Worm (Caenorhabditis elegans) whole organism, L4 larva: ENCODE measurements around the gene seu-1.

ENCODE experiments used
- F10B5.3 ChIP-seq: sonication (generic microtip); optimal IDR thresholded peaks from 2 replicates; lab custom pipeline; 2016; ENCODE audit warnings: mild to moderate bottlenecking, missing genetic modification characterization, missing compliant biosample characterization
- F49E8.2 ChIP-seq: sonication (generic microtip); optimal IDR thresholded peaks from 2 replicates; lab custom pipeline; 2016; ENCODE audit warnings: missing compliant biosample characterization, mild to moderate bottlenecking, missing genetic modification characterization, borderline replicate concordance
- T26A8.4 ChIP-seq: fragments of 200-800 bp; sonication (Bioruptor generic); IDR thresholded peaks from 2 replicates; pipeline ENCODE4 v1.3.6; 2022; ENCODE audit warnings: missing genetic modification characterization, missing compliant biosample characterization
- Y5F2A.4 ChIP-seq: fragments of 200-800 bp; sonication (Bioruptor generic); optimal IDR thresholded peaks from 2 replicates; lab custom pipeline; 2018; ENCODE audit warnings: mild to moderate bottlenecking, missing genetic modification characterization, missing compliant biosample characterization
- Y75B8A.6 ChIP-seq: fragments of 200-800 bp; sonication (Bioruptor generic); IDR thresholded peaks from 2 replicates; pipeline ENCODE4 v1.3.6; 2022; ENCODE audit warnings: missing genetic modification reagents, missing genetic modification characterization, missing compliant biosample characterization
- aha-1 ChIP-seq: fragments of 150-350 bp; peaks from one replicate; lab custom pipeline; 2014; ENCODE audit warnings: missing biosample characterization, missing genetic modification characterization
- aly-2 ChIP-seq: sonication (generic microtip); optimal IDR thresholded peaks from 2 replicates; lab custom pipeline; 2018; ENCODE audit warnings: missing biosample characterization, missing genetic modification characterization
- ama-1 ChIP-seq: fragments of 150-350 bp; optimal IDR thresholded peaks from 2 replicates; lab custom pipeline; 2014; ENCODE audit warnings: inconsistent platforms, mixed read lengths
- ceh-62 ChIP-seq: sonication (generic microtip); optimal IDR thresholded peaks from 2 replicates; lab custom pipeline; 2017; ENCODE audit warnings: missing biosample characterization, missing genetic modification characterization
- ces-1 ChIP-seq: fragments of 150-350 bp; sonication (generic microtip); optimal IDR thresholded peaks from 4 replicates; lab custom pipeline; 2014; ENCODE audit warnings: missing biosample characterization, missing genetic modification reagents, missing genetic modification characterization
- ctbp-1 ChIP-seq: fragments of 200-800 bp; sonication (Bioruptor generic); IDR thresholded peaks from 2 replicates; pipeline ENCODE4 v1.3.6; 2022; ENCODE audit warnings: missing genetic modification reagents, missing genetic modification characterization, missing compliant biosample characterization
- daf-12 ChIP-seq: fragments of 150-350 bp; optimal IDR thresholded peaks from 2 replicates; lab custom pipeline; 2014; ENCODE audit warnings: missing biosample characterization, missing genetic modification reagents, missing genetic modification characterization
- daf-16 ChIP-seq, 3 experiments: sonication (generic microtip); optimal IDR thresholded peaks; 2 replicates each; lab custom pipeline; 2016 to 2017; ENCODE audit warnings: missing genetic modification characterization in 3 of 3, missing genetic modification reagents in 3 of 3, mild to moderate bottlenecking in 2 of 3, missing compliant biosample characterization in 2 of 3, missing biosample characterization in 1 of 3, moderate library complexity in 1 of 3
- dmd-6 ChIP-seq: fragments of 200-800 bp; sonication (Bioruptor generic); IDR thresholded peaks from 2 replicates; pipeline ENCODE4 v1.3.6; 2022; ENCODE audit warnings: missing genetic modification reagents, missing genetic modification characterization, missing compliant biosample characterization
- dmd-8 ChIP-seq: fragments of 200-800 bp; sonication (Bioruptor generic); IDR thresholded peaks from 2 replicates; pipeline ENCODE4 v1.3.6; 2022; ENCODE audit warnings: missing genetic modification characterization, missing compliant biosample characterization
- dmd-9 ChIP-seq: fragments of 200-800 bp; sonication (Bioruptor generic); IDR thresholded peaks from 2 replicates; pipeline ENCODE4 v1.3.6; 2022; ENCODE audit warnings: missing genetic modification reagents, missing genetic modification characterization, missing compliant biosample characterization
- fkh-10 ChIP-seq: fragments of 150-350 bp; optimal IDR thresholded peaks from 2 replicates; lab custom pipeline; 2014; ENCODE audit warnings: missing biosample characterization, missing genetic modification reagents, missing genetic modification characterization
- lim-7 ChIP-seq: fragments of 200-800 bp; sonication (Bioruptor generic); IDR thresholded peaks from 2 replicates; pipeline ENCODE4 v1.3.6; 2022; ENCODE audit warnings: missing genetic modification characterization, missing compliant biosample characterization
- lin-13 ChIP-seq: fragments of 150-350 bp; optimal IDR thresholded peaks from 2 replicates; lab custom pipeline; 2014; ENCODE audit warnings: missing biosample characterization, missing genetic modification reagents, missing genetic modification characterization
- lin-15B ChIP-seq: fragments of 150-350 bp; sonication (generic microtip); optimal IDR thresholded peaks from 3 replicates; lab custom pipeline; 2014; ENCODE audit warnings: missing biosample characterization, missing genetic modification characterization
- lin-29 ChIP-seq: fragments of 200-800 bp; sonication (Bioruptor generic); IDR thresholded peaks from 2 replicates; pipeline ENCODE4 v1.3.6; 2022; ENCODE audit warnings: missing genetic modification reagents, missing genetic modification characterization, missing compliant biosample characterization
- lin-38 ChIP-seq: fragments of 200-800 bp; sonication (Bioruptor generic); IDR thresholded peaks from 2 replicates; pipeline ENCODE4 v1.3.6; 2022; ENCODE audit warnings: missing genetic modification reagents, missing genetic modification characterization, missing compliant biosample characterization
- lin-39 ChIP-seq: fragments of 150-350 bp; optimal IDR thresholded peaks from 2 replicates; lab custom pipeline; 2014; ENCODE audit warnings: missing biosample characterization, missing genetic modification reagents, missing genetic modification characterization
- lsy-2 ChIP-seq, 2 experiments: fragments of 150-350 bp in 1 of 2; sonication (generic microtip) in 1 of 2; optimal IDR thresholded peaks; 2 replicates each; lab custom pipeline; 2014 to 2017; ENCODE audit warnings: missing biosample characterization in 2 of 2, missing genetic modification characterization in 2 of 2
- madf-5 ChIP-seq, 2 experiments: fragments of 200-800 bp; sonication (Bioruptor generic); IDR thresholded peaks; 2 replicates each; pipeline ENCODE4 v1.3.6; 2022; ENCODE audit warnings: missing compliant biosample characterization in 2 of 2, missing genetic modification characterization in 2 of 2
- mdl-1 ChIP-seq, 2 experiments: fragments of 150-350 bp in 1 of 2; sonication (generic microtip) in 1 of 2; optimal IDR thresholded peaks; 2 replicates each; lab custom pipeline; 2014 to 2017; ENCODE audit warnings: missing biosample characterization in 2 of 2, missing genetic modification characterization in 2 of 2
- mep-1 ChIP-seq: fragments of 150-350 bp; sonication (generic microtip); optimal IDR thresholded peaks from 3 replicates; lab custom pipeline; 2014; ENCODE audit warnings: missing biosample characterization, missing genetic modification characterization
- mxl-2 ChIP-seq: fragments of 200-800 bp; sonication (Bioruptor generic); conservative IDR thresholded peaks from 2 replicates; pipeline ENCODE4 v1.3.6; 2022; ENCODE audit warnings: missing genetic modification reagents, missing genetic modification characterization, missing compliant biosample characterization
- mxl-3 ChIP-seq: fragments of 200-800 bp; sonication (Bioruptor generic); optimal IDR thresholded peaks from 2 replicates; lab custom pipeline; 2018; ENCODE audit warnings: mild to moderate bottlenecking, missing genetic modification characterization, missing compliant biosample characterization
- nhr-111 ChIP-seq: fragments of 200-800 bp; sonication (Bioruptor generic); optimal IDR thresholded peaks from 2 replicates; lab custom pipeline; 2018; ENCODE audit warnings: mild to moderate bottlenecking, missing genetic modification characterization, missing compliant biosample characterization
- nhr-237 ChIP-seq: sonication (generic microtip); optimal IDR thresholded peaks from 2 replicates; lab custom pipeline; 2017; ENCODE audit warnings: missing biosample characterization, missing genetic modification characterization
- nhr-28 ChIP-seq: fragments of 150-350 bp; optimal IDR thresholded peaks from 2 replicates; lab custom pipeline; 2014; ENCODE audit warnings: missing biosample characterization, missing genetic modification characterization
- nhr-41 ChIP-seq: fragments of 200-800 bp; sonication (Bioruptor generic); IDR thresholded peaks from 2 replicates; pipeline ENCODE4 v1.3.6; 2022; ENCODE audit warnings: missing genetic modification reagents, missing genetic modification characterization, missing compliant biosample characterization
- nhr-42 ChIP-seq: fragments of 200-800 bp; sonication (Bioruptor generic); IDR thresholded peaks from 2 replicates; pipeline ENCODE4 v1.3.6; 2022; ENCODE audit warnings: missing genetic modification characterization, missing compliant biosample characterization
- nhr-48 ChIP-seq: sonication (generic microtip); optimal IDR thresholded peaks from 2 replicates; lab custom pipeline; 2016; ENCODE audit warnings: mild to moderate bottlenecking, missing genetic modification characterization, missing compliant biosample characterization
- nhr-6 ChIP-seq: fragments of 150-350 bp; optimal IDR thresholded peaks from 2 replicates; lab custom pipeline; 2014; ENCODE audit warnings: missing biosample characterization, missing genetic modification characterization
- nhr-77 ChIP-seq: fragments of 150-350 bp; optimal IDR thresholded peaks from 2 replicates; lab custom pipeline; 2014; ENCODE audit warnings: missing biosample characterization, missing genetic modification characterization
- rbr-2 ChIP-seq: sonication (generic microtip); optimal IDR thresholded peaks from 2 replicates; lab custom pipeline; 2016; ENCODE audit warnings: missing genotype, missing genetic modification characterization, missing compliant biosample characterization
- set-16 ChIP-seq: fragments of 200-800 bp; sonication (Bioruptor generic); IDR thresholded peaks from 2 replicates; pipeline ENCODE4 v1.3.6; 2022; ENCODE audit warnings: missing genetic modification reagents, missing genetic modification characterization, missing compliant biosample characterization
- skn-1 ChIP-seq: fragments of 150-350 bp; optimal IDR thresholded peaks from 2 replicates; lab custom pipeline; 2014; ENCODE audit warnings: missing biosample characterization, missing genetic modification characterization
- snpc-4 ChIP-seq: fragments of 150-350 bp; optimal IDR thresholded peaks from 2 replicates; lab custom pipeline; 2014; ENCODE audit warnings: missing biosample characterization, missing genetic modification characterization
- spr-1 ChIP-seq: sonication (generic microtip); optimal IDR thresholded peaks from 2 replicates; lab custom pipeline; 2016; ENCODE audit warnings: mild to moderate bottlenecking, missing genetic modification characterization, missing compliant biosample characterization
- unc-39 ChIP-seq: sonication (generic microtip); optimal IDR thresholded peaks from 2 replicates; lab custom pipeline; 2017; ENCODE audit warnings: missing biosample characterization, missing genetic modification characterization
- zag-1 ChIP-seq: fragments of 150-350 bp; optimal IDR thresholded peaks from 2 replicates; lab custom pipeline; 2014; ENCODE audit warnings: missing biosample characterization, missing genetic modification characterization
- zfp-2 ChIP-seq: sonication (generic microtip); optimal IDR thresholded peaks from 2 replicates; lab custom pipeline; 2016; ENCODE audit warnings: mild to moderate bottlenecking, missing genetic modification characterization, missing compliant biosample characterization
- zfp-3 ChIP-seq: fragments of 200-800 bp; sonication (Bioruptor generic); conservative IDR thresholded peaks from 2 replicates; pipeline ENCODE4 v1.3.6; 2022; ENCODE audit warnings: missing genetic modification reagents, missing genetic modification characterization, missing compliant biosample characterization
- zip-11 ChIP-seq: fragments of 200-800 bp; sonication (Bioruptor generic); IDR thresholded peaks from 2 replicates; pipeline ENCODE4 v1.3.6; 2022; ENCODE audit warnings: missing genetic modification characterization, missing compliant biosample characterization
- zip-2 ChIP-seq: fragments of 150-350 bp; optimal IDR thresholded peaks from 2 replicates; lab custom pipeline; 2014; ENCODE audit warnings: missing biosample characterization, missing genetic modification characterization
- ztf-11 ChIP-seq: fragments of 150-350 bp; optimal IDR thresholded peaks from 2 replicates; lab custom pipeline; 2014; ENCODE audit warnings: missing biosample characterization, missing genetic modification characterization

The seu-1 gene

ce11 chrIV:6321667-6322066, 7.8 kb upstream of the seu-1 start, which contains the start of gene Y73B6BL.29 (continued):
- TF ChIP-seq Y5F2A.4 (no peak), zip-2 (tag; lab: Kevin White, UChicago) (peak; percentile 72), rbr-2 (tag; lab: Kevin White, UChicago) (peak; percentile 78), lin-39 (tag; lab: Kevin White, UChicago) (no peak), snpc-4 (tag; lab: Kevin White, UChicago) (no peak), nhr-6 (peak; percentile 96), lin-15B (tag; lab: Kevin White, UChicago) (no peak), nhr-77 (no peak), daf-12 (tag; lab: Kevin White, UChicago) (no peak), set-16 (GFP tag; lab: Robert Waterston, UW) (no peak), zfp-2 (peak; percentile 88), nhr-42 (GFP tag; lab: Robert Waterston, UW) (no peak), mep-1 (tag; lab: Kevin White, UChicago) (peak; percentile 88), lin-29 (GFP tag; lab: Robert Waterston, UW) (no peak), aha-1 (tag; lab: Kevin White, UChicago) (peak; percentile 85), mxl-3 (peak; percentile 51), nhr-237 (tag; lab: Kevin White, UChicago) (no peak)
- TF ChIP-seq, all 104 proteins: peak for 51

- TF ChIP-seq set-16 (GFP tag; lab: Robert Waterston, UW) (peak; percentile 78), Y75B8A.6 (peak; percentile 88), ztf-11 (peak; percentile 7), zip-11 (GFP tag; lab: Robert Waterston, UW) (no peak), lim-7 (GFP tag; lab: Robert Waterston, UW) (peak; percentile 74), F10B5.3 (tag; lab: Kevin White, UChicago) (peak; percentile 88), ceh-62 (no peak), lin-13 (peak; percentile 90), lin-38 (GFP tag; lab: Robert Waterston, UW) (peak; percentile 92), snpc-4 (tag; lab: Kevin White, UChicago) (peak; percentile 49), T26A8.4 (GFP tag; lab: Robert Waterston, UW) (peak; percentile 98), dmd-6 (GFP tag; lab: Robert Waterston, UW) (peak; percentile 96), nhr-41 (GFP tag; lab: Robert Waterston, UW) (peak; percentile 48; the same call in 1 of the 2 replicates), zfp-3 (GFP tag; lab: Robert Waterston, UW) (peak; percentile 90), mep-1 (tag; lab: Kevin White, UChicago) (peak; percentile 96), spr-1 (tag; lab: Kevin White, UChicago) (peak; percentile 92), dmd-8 (peak; percentile 53; the same call in 1 of the 2 replicates), zip-2 (tag; lab: Kevin White, UChicago) (peak; percentile 53), ctbp-1 (GFP tag; lab: Robert Waterston, UW) (peak; percentile 87), daf-16 (GFP tag; optimal IDR thresholded peaks at IDR 0.05; lab: Kevin White, UChicago) (peak; percentile 60 to 94), daf-16 (tag; optimal IDR thresholded peaks at IDR 0.05; lab: Kevin White, UChicago) (peak; percentile 87), mxl-2 (GFP tag; lab: Robert Waterston, UW) (no peak), aly-2 (tag; lab: Kevin White, UChicago) (no peak), nhr-111 (peak; percentile 64), F49E8.2 (tag; lab: Kevin White, UChicago) (peak; percentile 87), nhr-77 (peak; percentile 81), rbr-2 (tag; lab: Kevin White, UChicago) (peak; percentile 95), nhr-28 (peak; percentile 76), zfp-2 (peak; percentile 99), mdl-1 (tag; optimal IDR thresholded peaks at IDR 0.05; lab: Kevin White, UChicago) (peak; percentile 53 to 61), unc-39 (tag; lab: Kevin White, UChicago) (no peak), lsy-2 (tag; optimal IDR thresholded peaks at IDR 0.05; lab: Kevin White, UChicago) (peak; percentile 95 to 99), nhr-48 (tag; lab: Kevin White, UChicago) (peak; percentile 87), ces-1 (GFP tag; lab: Kevin White, UChicago) (peak; percentile 52), madf-5 (GFP tag; IDR thresholded peaks at IDR 0.05; lab: Robert Waterston, UW) (0 out of 4 replicates have a peak, but pooled peaks of 1 of the 2 experiments have one; percentile 14), ama-1 (lab: Kevin White, UChicago) (peak; percentile 82), mxl-3 (peak; percentile 86), zag-1 (peak; percentile 0), daf-12 (tag; lab: Kevin White, UChicago) (no peak), dmd-9 (GFP tag; lab: Robert Waterston, UW) (peak; percentile 95), fkh-10 (GFP tag; lab: Kevin White, UChicago) (peak; percentile 80), skn-1 (tag; lab: Kevin White, UChicago) (no peak)
Observed at ce11 chrIV:6323654-6324224, 5.7 kb upstream of the seu-1 start, which contains the start of gene sqd-1. Gene sqd-1, plus strand, starts transcription at chrIV:6324174.
